Worm (Caenorhabditis elegans) whole organism, young adult: ENCODE data around the gene Y73B6BL.31.

ENCODE experiments used
- F49E8.2 ChIP-seq: sonication (generic microtip); optimal IDR thresholded peaks from 3 replicates; lab custom pipeline; 2017; ENCODE audit warnings: missing genetic modification characterization, mild to moderate bottlenecking, missing compliant biosample characterization, antibody characterized with exemption, moderate library complexity; ENCODE audit not compliant: insufficient read depth
- F52B5.7 ChIP-seq: sonication (generic microtip); optimal IDR thresholded peaks from 2 replicates; lab custom pipeline; 2016; ENCODE audit warnings: mild to moderate bottlenecking, missing genetic modification characterization, missing compliant biosample characterization
- T26A5.8 ChIP-seq: sonication (generic microtip); optimal IDR thresholded peaks from 2 replicates; lab custom pipeline; 2016; ENCODE audit warnings: missing genetic modification characterization, missing compliant biosample characterization
- ceh-100 ChIP-seq: fragments of 200-800 bp; sonication (Bioruptor generic); IDR thresholded peaks from 2 replicates; pipeline ENCODE4 v1.3.6; 2022; ENCODE audit warnings: missing genetic modification reagents, missing genetic modification characterization, missing compliant biosample characterization
- ceh-91 ChIP-seq: fragments of 200-800 bp; sonication (Bioruptor generic); IDR thresholded peaks from 2 replicates; pipeline ENCODE4 v1.3.6; 2022; ENCODE audit warnings: missing genetic modification reagents, missing genetic modification characterization, missing compliant biosample characterization
- dox-1 ChIP-seq: fragments of 200-800 bp; sonication (Bioruptor generic); IDR thresholded peaks from 2 replicates; pipeline ENCODE4 v1.3.6; 2022; ENCODE audit warnings: missing genetic modification reagents, missing genetic modification characterization, missing compliant biosample characterization
- mcd-1 ChIP-seq: fragments of 200-800 bp; sonication (Bioruptor generic); IDR thresholded peaks from 2 replicates; pipeline ENCODE4 v1.3.6; 2022; ENCODE audit warnings: missing genetic modification reagents, missing genetic modification characterization, missing compliant biosample characterization
- mes-4 ChIP-seq: sonication (generic microtip); optimal IDR thresholded peaks from 2 replicates; lab custom pipeline; 2016; ENCODE audit warnings: missing genotype, missing genetic modification characterization, missing compliant biosample characterization
- snpc-1.3 ChIP-seq: sonication (generic microtip); optimal IDR thresholded peaks from 2 replicates; lab custom pipeline; 2017; ENCODE audit warnings: missing genetic modification characterization, mild to moderate bottlenecking, missing compliant biosample characterization, antibody characterized with exemption, moderate library complexity, missing genotype, missing genetic modification reagents; ENCODE audit not compliant: insufficient read depth
- snpc-4 ChIP-seq, 5 experiments: fragments of 150-350 bp in 1 of 5; sonication (generic microtip) in 4 of 5; optimal IDR thresholded peaks; 2 replicates each; lab custom pipeline; 2014 to 2018; ENCODE audit warnings: missing genetic modification characterization in 5 of 5, missing biosample characterization in 3 of 5, antibody characterized with exemption in 2 of 5, mild to moderate bottlenecking in 2 of 5, missing compliant biosample characterization in 2 of 5, missing genotype in 2 of 5, moderate library complexity in 2 of 5, missing genetic modification reagents in 1 of 5
- sptf-2 ChIP-seq: fragments of 200-800 bp; sonication (Bioruptor generic); optimal IDR thresholded peaks from 2 replicates; lab custom pipeline; 2018; ENCODE audit warnings: mild to moderate bottlenecking, missing genetic modification characterization, missing compliant biosample characterization
- unc-130 ChIP-seq: sonication (generic microtip); optimal IDR thresholded peaks from 2 replicates; lab custom pipeline; 2016; ENCODE audit warnings: missing genetic modification reagents, missing genetic modification characterization, missing compliant biosample characterization
- ztf-18 ChIP-seq: sonication (generic microtip); optimal IDR thresholded peaks from 2 replicates; lab custom pipeline; 2016; ENCODE audit warnings: missing genotype, mild to moderate bottlenecking, missing genetic modification characterization, missing compliant biosample characterization

DNA sequence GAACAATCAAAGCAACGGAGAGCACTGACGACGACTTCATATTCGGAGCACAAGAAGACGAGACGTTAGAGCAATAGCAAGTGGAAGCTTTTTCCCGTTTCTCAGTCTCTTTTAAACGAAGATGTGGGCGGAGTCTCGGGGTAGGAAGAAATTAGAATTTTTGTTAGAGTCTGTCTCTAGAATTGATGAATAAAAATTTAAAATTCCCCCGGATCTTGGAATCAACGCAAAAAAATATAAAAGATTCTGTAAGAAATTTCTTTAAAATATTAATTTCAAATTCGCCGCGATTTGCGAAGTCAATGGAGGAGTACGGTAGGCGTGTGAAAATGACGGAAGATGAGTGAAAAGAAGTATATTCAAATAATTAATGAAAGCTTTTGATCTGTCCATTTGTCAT lies 28.2 kb upstream of the Y73B6BL.31 start, which contains the start of gene nlp-71:
- TF ChIP-seq unc-130 (GFP tag; lab: Kevin White, UChicago) (no peak), ceh-100 (no peak), T26A5.8 (no peak), F49E8.2 (tag; lab: Kevin White, UChicago) (no peak), F52B5.7 (tag; lab: Kevin White, UChicago) (no peak), snpc-4 (GFP tag; optimal IDR thresholded peaks at IDR 0.05; lab: Kevin White, UChicago) (no peak), snpc-4 (tag; optimal IDR thresholded peaks at IDR 0.05; lab: Kevin White, UChicago) (no peak), ceh-91 (no peak), dox-1 (no peak), mes-4 (tag; lab: Kevin White, UChicago) (no peak), mcd-1 (GFP tag; lab: Robert Waterston, UW) (no peak), snpc-1.3 (no peak), sptf-2 (GFP tag; lab: Kevin White, UChicago) (no peak), ztf-18 (tag; lab: Kevin White, UChicago) (no peak)
